Fruit fly (Drosophila melanogaster): ENCODE results near the gene Pfdn6.
A peak's percentile ranks its signal among the peaks of the same experiment; 100 is the strongest.

Gene Pfdn6

dm6 chr3L:19895556-19895995, 27.9 kb upstream of the Pfdn6 start (continued):
- no peak for TF ChIP-seq TFAM (GFP tag; optimal IDR thresholded peaks at IDR 0.05)
- peak; percentile 18 for TF ChIP-seq CG6854 (GFP tag; optimal IDR thresholded peaks at IDR 0.05)
- no peak for TF ChIP-seq bsh (GFP tag; optimal IDR thresholded peaks at IDR 0.05)
- 0 out of 2 replicates have a peak, but pooled peaks have one; percentile 7 for TF ChIP-seq CG3847 (GFP tag; IDR thresholded peaks at IDR 0.05)
- TF ChIP-seq CHES-1-like (GFP tag; optimal IDR thresholded peaks at IDR 0.05) = peak; percentile 24
- TF ChIP-seq CG1832 (GFP tag; optimal IDR thresholded peaks at IDR 0.05) = peak; percentile 97
- peak; percentile 92 for TF ChIP-seq Nf-YB (GFP tag; optimal IDR thresholded peaks at IDR 0.05)
- TF ChIP-seq CG15479 (GFP tag; optimal IDR thresholded peaks at IDR 0.05) = peak; percentile 84
- no peak for TF ChIP-seq CG18262 (tag; optimal IDR thresholded peaks at IDR 0.05)
- no peak for TF ChIP-seq CG9609 (GFP tag; optimal IDR thresholded peaks at IDR 0.05)
- peak; percentile 17; the same call in 1 of the 2 replicates for TF ChIP-seq E2f2 (GFP tag; IDR thresholded peaks at IDR 0.05)
- TF ChIP-seq Nf-YA (GFP tag; IDR thresholded peaks at IDR 0.05) = peak; percentile 55; the same call in 1 of the 2 replicates
- TF ChIP-seq chinmo (GFP tag; IDR thresholded peaks at IDR 0.05; ENCODE audit: partially characterized antibody) = peak; percentile 91
- no peak for TF ChIP-seq dysf (GFP tag; IDR thresholded peaks at IDR 0.05)
- peak; percentile 18; the same call in 1 of the 2 replicates for TF ChIP-seq Rfx (GFP tag; IDR thresholded peaks at IDR 0.05)
- TF ChIP-seq Pdp1 (GFP tag; optimal IDR thresholded peaks at IDR 0.05) = peak in 1 of 2 experiments; percentile 33
- TF ChIP-seq ATbp (GFP tag; optimal IDR thresholded peaks at IDR 0.05) = no peak
- TF ChIP-seq CG31365 (tag; optimal IDR thresholded peaks at IDR 0.05) = peak; percentile 3
- no peak for TF ChIP-seq klu (GFP tag; IDR thresholded peaks at IDR 0.05)
- TF ChIP-seq Chrac-16 (GFP tag; optimal IDR thresholded peaks at IDR 0.05) = no peak
- no peak for TF ChIP-seq Taf1 (GFP tag; IDR thresholded peaks at IDR 0.05)
- TF ChIP-seq CG11093 (GFP tag; IDR thresholded peaks at IDR 0.05) = no peak
- TF ChIP-seq HLH4C (GFP tag; IDR thresholded peaks at IDR 0.05; ENCODE audit: partially characterized antibody) = peak; percentile 42; the same call in 1 of the 3 replicates
- TF ChIP-seq Med (GFP tag) = peak; percentile 24
- no peak for TF ChIP-seq CG7357 (GFP tag; IDR thresholded peaks at IDR 0.05)
- TF ChIP-seq CG1602 (GFP tag; optimal IDR thresholded peaks at IDR 0.05) = no peak
- no peak for TF ChIP-seq Elba2 (GFP tag; optimal IDR thresholded peaks at IDR 0.05)
- peak; percentile 63 for TF ChIP-seq CG34376 (GFP tag; optimal IDR thresholded peaks at IDR 0.05)
- peak; percentile 32 for TF ChIP-seq da (GFP tag; optimal IDR thresholded peaks at IDR 0.05)
- TF ChIP-seq YL-1 (GFP tag; optimal IDR thresholded peaks at IDR 0.05) = peak; percentile 20
- no peak for TF ChIP-seq CG12391 (tag; optimal IDR thresholded peaks at IDR 0.05)
- peak; percentile 56; the same call in 2 of the 3 replicates for TF ChIP-seq CG34224 (GFP tag; IDR thresholded peaks at IDR 0.05; ENCODE audit: partially characterized antibody)
- no peak for TF ChIP-seq Atf-2 (GFP tag; optimal IDR thresholded peaks at IDR 0.05)
- no peak for TF ChIP-seq CG18764 (GFP tag; optimal IDR thresholded peaks at IDR 0.05)
- no peak for TF ChIP-seq bcd (GFP tag; optimal IDR thresholded peaks at IDR 0.05)
- peak; percentile 36 for TF ChIP-seq CG10543 (GFP tag; optimal IDR thresholded peaks at IDR 0.05)
- peak; percentile 37 for TF ChIP-seq Hey (tag; optimal IDR thresholded peaks at IDR 0.05)
- peak; percentile 34 for TF ChIP-seq ac (GFP tag; optimal IDR thresholded peaks at IDR 0.05)
- TF ChIP-seq CG10321 (GFP tag; IDR thresholded peaks at IDR 0.05) = peak; percentile 97
- TF ChIP-seq CG6254 (GFP tag; optimal IDR thresholded peaks at IDR 0.05) = no peak
- TF ChIP-seq CG12155 (GFP tag; optimal IDR thresholded peaks at IDR 0.05) = peak; percentile 61
- peak; percentile 92 for TF ChIP-seq CG3163 (GFP tag; optimal IDR thresholded peaks at IDR 0.05)
- TF ChIP-seq zen (tag; optimal IDR thresholded peaks at IDR 0.05) = peak; percentile 57
- TF ChIP-seq Max (GFP tag; optimal IDR thresholded peaks at IDR 0.05) = peak; percentile 7
- TF ChIP-seq nmo (GFP tag; optimal IDR thresholded peaks at IDR 0.05) = no peak
- TF ChIP-seq CG32767 (GFP tag; IDR thresholded peaks at IDR 0.05) = peak; percentile 60; the same call in 1 of the 2 replicates
- TF ChIP-seq Scr (GFP tag; IDR thresholded peaks at IDR 0.05; ENCODE audit: partially characterized antibody) = peak; percentile 19; the same call in 1 of the 2 replicates
- TF ChIP-seq HmgZ (tag; optimal IDR thresholded peaks at IDR 0.05) = peak; percentile 59
- TF ChIP-seq Aef1 (GFP tag; IDR thresholded peaks at IDR 0.05) = peak; percentile 55; the same call in 2 of the 3 replicates
- no peak for TF ChIP-seq CG6689 (GFP tag; IDR thresholded peaks at IDR 0.05)

Data from whole organism, embryonic.